Worm (Caenorhabditis elegans) whole organism, late embryonic: ENCODE measurements around the gene zyx-1.

Source experiments
- ama-1 ChIP-seq: fragments of 150-350 bp; optimal IDR thresholded peaks from 2 replicates; lab custom pipeline; 2014
- ceh-14 ChIP-seq: sonication (generic microtip); optimal IDR thresholded peaks from 2 replicates; lab custom pipeline; 2016; ENCODE audit warnings: missing genotype, missing genetic modification characterization, missing compliant biosample characterization
- ceh-45 ChIP-seq: fragments of 200-800 bp; sonication (Bioruptor generic); IDR thresholded peaks from 2 replicates; pipeline ENCODE4 v1.3.6; 2022; ENCODE audit warnings: missing genetic modification reagents, missing genetic modification characterization, missing compliant biosample characterization
- fax-1 ChIP-seq: sonication (generic microtip); optimal IDR thresholded peaks from 2 replicates; lab custom pipeline; 2016; ENCODE audit warnings: missing genotype, missing genetic modification characterization, missing compliant biosample characterization
- fkh-10 ChIP-seq: fragments of 150-350 bp; optimal IDR thresholded peaks from 2 replicates; lab custom pipeline; 2014; ENCODE audit warnings: missing biosample characterization, missing genetic modification reagents, missing genetic modification characterization
- nhr-11 ChIP-seq: fragments of 150-350 bp; optimal IDR thresholded peaks from 2 replicates; lab custom pipeline; 2014; ENCODE audit warnings: missing biosample characterization, missing genetic modification characterization

- TF ChIP-seq nhr-11 (tag; lab: Kevin White, UChicago) = no peak
- TF ChIP-seq ama-1 (lab: Kevin White, UChicago) = no peak
- TF ChIP-seq fkh-10 = no peak
- TF ChIP-seq fax-1 (tag; lab: Kevin White, UChicago) = no peak
- peak; percentile 9 for TF ChIP-seq ceh-14
- no peak for TF ChIP-seq ceh-45 (GFP tag; lab: Robert Waterston, UW)
Observed at ce11 chrII:13012684-13013083, 44.0 kb upstream of the zyx-1 start.
